Worm (Caenorhabditis elegans) whole organism, late embryonic: ENCODE measurements around the gene C18E9.5.

Experiments used
- npax-4 ChIP-seq: sonication (generic microtip); optimal IDR thresholded peaks from 2 replicates; lab custom pipeline; 2016; ENCODE audit warnings: missing genetic modification characterization, missing compliant biosample characterization
- pha-4 ChIP-seq: fragments of 150-350 bp; optimal IDR thresholded peaks from 2 replicates; lab custom pipeline; 2018; ENCODE audit warnings: missing biosample characterization, missing genetic modification reagents, missing genetic modification characterization
- ref-2 ChIP-seq: sonication (generic microtip); optimal IDR thresholded peaks from 2 replicates; lab custom pipeline; 2016; ENCODE audit warnings: missing genetic modification characterization, missing compliant biosample characterization
- sox-4 ChIP-seq: sonication (generic microtip); optimal IDR thresholded peaks from 2 replicates; lab custom pipeline; 2017; ENCODE audit warnings: mild to moderate bottlenecking, missing genetic modification characterization, inconsistent platforms, missing compliant biosample characterization
- ztf-16 ChIP-seq: sonication (generic microtip); optimal IDR thresholded peaks from 2 replicates; lab custom pipeline; 2017; ENCODE audit warnings: missing genetic modification characterization, missing compliant biosample characterization

DNA sequence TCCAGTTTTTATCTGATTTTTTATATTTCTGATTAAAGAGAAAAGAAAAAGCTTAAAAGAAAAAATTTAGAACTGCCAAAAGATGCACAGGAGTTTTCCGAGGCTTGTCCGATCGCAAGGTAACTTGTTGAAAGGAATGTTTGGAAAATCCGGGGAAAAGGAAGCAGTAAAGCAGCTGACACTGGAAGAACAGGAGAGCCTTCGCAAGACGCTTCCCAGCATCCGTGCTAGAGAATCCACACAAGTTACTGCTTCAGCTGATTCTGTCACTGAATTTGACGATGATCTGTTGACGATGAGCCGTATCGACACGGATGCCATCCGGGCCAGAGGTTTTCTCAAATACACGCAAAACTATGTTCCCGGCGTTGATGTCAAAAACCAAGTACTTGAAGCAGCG is 40.0 kb upstream of the C18E9.5 start, which contains the start of gene mrpl-50:
- TF ChIP-seq ztf-16 (tag; lab: Kevin White, UChicago): no peak
- TF ChIP-seq pha-4: no peak
- no peak for TF ChIP-seq ref-2
- no peak for TF ChIP-seq npax-4
- TF ChIP-seq sox-4 (tag; lab: Kevin White, UChicago): no peak
